Worm (Caenorhabditis elegans) whole organism, young adult: ENCODE data around the gene srbc-76.

ENCODE experiments used
- B0019.2 ChIP-seq: fragments of 200-800 bp; sonication (Bioruptor generic); conservative IDR thresholded peaks from 2 replicates; pipeline ENCODE4 v1.3.6; 2022; ENCODE audit warnings: missing genetic modification reagents, missing genetic modification characterization, missing compliant biosample characterization
- C17E4.6 ChIP-seq: fragments of 200-800 bp; sonication (Bioruptor generic); IDR thresholded peaks from 2 replicates; pipeline ENCODE4 v1.3.6; 2022; ENCODE audit warnings: missing genetic modification reagents, missing genetic modification characterization, missing compliant biosample characterization
- F10E7.11 ChIP-seq: sonication (generic microtip); optimal IDR thresholded peaks from 2 replicates; lab custom pipeline; 2017; ENCODE audit warnings: mild to moderate bottlenecking, missing genetic modification characterization, moderate library complexity, missing compliant biosample characterization
- F23B12.7 ChIP-seq: sonication (generic microtip); optimal IDR thresholded peaks from 2 replicates; lab custom pipeline; 2017; ENCODE audit warnings: missing genetic modification characterization, mild to moderate bottlenecking, missing compliant biosample characterization, antibody characterized with exemption, moderate library complexity; ENCODE audit not compliant: insufficient read depth
- F52B5.7 ChIP-seq: sonication (generic microtip); optimal IDR thresholded peaks from 2 replicates; lab custom pipeline; 2016; ENCODE audit warnings: mild to moderate bottlenecking, missing genetic modification characterization, missing compliant biosample characterization
- T26A5.8 ChIP-seq: sonication (generic microtip); optimal IDR thresholded peaks from 2 replicates; lab custom pipeline; 2016; ENCODE audit warnings: missing genetic modification characterization, missing compliant biosample characterization
- Y67H2A.10 ChIP-seq: fragments of 200-800 bp; sonication (Bioruptor generic); conservative IDR thresholded peaks from 2 replicates; pipeline ENCODE4 v1.3.6; 2022; ENCODE audit warnings: missing genetic modification reagents, missing genetic modification characterization, missing compliant biosample characterization
- aptf-3 ChIP-seq: fragments of 200-800 bp; sonication (Bioruptor generic); IDR thresholded peaks from 2 replicates; pipeline ENCODE4 v1.3.6; 2022; ENCODE audit warnings: missing genetic modification characterization, missing compliant biosample characterization
- athp-1 ChIP-seq: sonication (generic microtip); optimal IDR thresholded peaks from 2 replicates; lab custom pipeline; 2017; ENCODE audit warnings: mild to moderate bottlenecking, missing genetic modification characterization, missing compliant biosample characterization
- attf-3 ChIP-seq: fragments of 200-800 bp; sonication (Bioruptor generic); conservative IDR thresholded peaks from 2 replicates; pipeline ENCODE4 v1.3.6; 2022; ENCODE audit warnings: missing genetic modification reagents, missing genetic modification characterization, missing compliant biosample characterization
- attf-6 ChIP-seq: fragments of 200-800 bp; sonication (Bioruptor generic); IDR thresholded peaks from 2 replicates; pipeline ENCODE4 v1.3.6; 2022; ENCODE audit warnings: missing genetic modification reagents, missing genetic modification characterization, missing compliant biosample characterization
- bed-1 ChIP-seq: fragments of 200-800 bp; sonication (Bioruptor generic); IDR thresholded peaks from 2 replicates; pipeline ENCODE4 v1.3.6; 2022; ENCODE audit warnings: missing genetic modification reagents, missing genetic modification characterization, missing compliant biosample characterization
- ceh-58 ChIP-seq: fragments of 200-800 bp; sonication (Bioruptor generic); IDR thresholded peaks from 2 replicates; pipeline ENCODE4 v1.3.6; 2022; ENCODE audit warnings: missing genetic modification characterization, missing compliant biosample characterization
- ceh-91 ChIP-seq: fragments of 200-800 bp; sonication (Bioruptor generic); IDR thresholded peaks from 2 replicates; pipeline ENCODE4 v1.3.6; 2022; ENCODE audit warnings: missing genetic modification reagents, missing genetic modification characterization, missing compliant biosample characterization
- die-1 ChIP-seq: sonication (generic microtip); optimal IDR thresholded peaks from 2 replicates; lab custom pipeline; 2016; ENCODE audit warnings: missing genotype, mild to moderate bottlenecking, missing genetic modification characterization, missing compliant biosample characterization
- dpff-1 ChIP-seq: sonication (generic microtip); optimal IDR thresholded peaks from 2 replicates; lab custom pipeline; 2017; ENCODE audit warnings: mild to moderate bottlenecking, missing genetic modification characterization, missing compliant biosample characterization
- egl-18 ChIP-seq: fragments of 200-800 bp; sonication (Bioruptor generic); IDR thresholded peaks from 2 replicates; pipeline ENCODE4 v1.3.6; 2022; ENCODE audit warnings: missing genetic modification reagents, missing genetic modification characterization, missing compliant biosample characterization
- hmg-20 ChIP-seq: fragments of 200-800 bp; sonication (Bioruptor generic); IDR thresholded peaks from 2 replicates; pipeline ENCODE4 v1.3.6; 2022; ENCODE audit warnings: missing genetic modification reagents, missing genetic modification characterization, missing compliant biosample characterization
- hrde-1 ChIP-seq: sonication (generic microtip); optimal IDR thresholded peaks from 2 replicates; lab custom pipeline; 2016; ENCODE audit warnings: missing genetic modification characterization, mild to moderate bottlenecking, missing compliant biosample characterization, moderate library complexity, missing genotype, missing genetic modification reagents, borderline replicate concordance
- hsf-1 ChIP-seq: fragments of 200-800 bp; sonication (Bioruptor generic); IDR thresholded peaks from 2 replicates; pipeline ENCODE4 v1.3.6; 2022; ENCODE audit warnings: missing genetic modification reagents, missing genetic modification characterization, missing compliant biosample characterization
- lin-54 ChIP-seq: fragments of 200-800 bp; sonication (Bioruptor generic); optimal IDR thresholded peaks from 2 replicates; lab custom pipeline; 2018; ENCODE audit warnings: mild to moderate bottlenecking, missing genetic modification characterization, missing compliant biosample characterization
- lir-1 ChIP-seq: fragments of 200-800 bp; sonication (Bioruptor generic); conservative IDR thresholded peaks from 2 replicates; pipeline ENCODE4 v1.3.6; 2022; ENCODE audit warnings: missing genetic modification reagents, missing genetic modification characterization, missing compliant biosample characterization
- lsl-1 ChIP-seq: fragments of 200-800 bp; sonication (Bioruptor generic); optimal IDR thresholded peaks from 2 replicates; lab custom pipeline; 2018; ENCODE audit warnings: mild to moderate bottlenecking, missing genetic modification characterization, moderate library complexity, missing compliant biosample characterization
- lsy-27 ChIP-seq: sonication (generic microtip); optimal IDR thresholded peaks from 2 replicates; lab custom pipeline; 2017; ENCODE audit warnings: missing genetic modification characterization, mild to moderate bottlenecking, missing compliant biosample characterization, antibody characterized with exemption, missing genotype, borderline replicate concordance; ENCODE audit not compliant: insufficient read depth
- madf-10 ChIP-seq: sonication (generic microtip); optimal IDR thresholded peaks from 2 replicates; lab custom pipeline; 2016; ENCODE audit warnings: mild to moderate bottlenecking, missing genetic modification characterization, missing compliant biosample characterization
- madf-3 ChIP-seq: fragments of 200-800 bp; sonication (Bioruptor generic); IDR thresholded peaks from 2 replicates; pipeline ENCODE4 v1.3.6; 2022; ENCODE audit warnings: missing genetic modification reagents, missing genetic modification characterization, missing compliant biosample characterization
- madf-8 ChIP-seq: fragments of 200-800 bp; sonication (Bioruptor generic); conservative IDR thresholded peaks from 2 replicates; pipeline ENCODE4 v1.3.6; 2022; ENCODE audit warnings: missing genetic modification reagents, missing genetic modification characterization, missing compliant biosample characterization
- nfya-1 ChIP-seq: sonication (generic microtip); optimal IDR thresholded peaks from 2 replicates; lab custom pipeline; 2017; ENCODE audit warnings: antibody characterized with exemption, missing compliant biosample characterization, missing genetic modification characterization, borderline replicate concordance; ENCODE audit not compliant: insufficient read depth
- nfya-2 ChIP-seq: fragments of 200-800 bp; sonication (Bioruptor generic); IDR thresholded peaks from 2 replicates; pipeline ENCODE4 v1.3.6; 2022; ENCODE audit warnings: missing genetic modification reagents, missing genetic modification characterization, missing compliant biosample characterization
- nhr-27 ChIP-seq: fragments of 200-800 bp; sonication (Bioruptor generic); optimal IDR thresholded peaks from 2 replicates; lab custom pipeline; 2018; ENCODE audit warnings: mild to moderate bottlenecking, missing genetic modification characterization, moderate library complexity, missing compliant biosample characterization
- pbrm-1 ChIP-seq: fragments of 200-800 bp; sonication (Bioruptor generic); IDR thresholded peaks from 2 replicates; pipeline ENCODE4 v1.3.6; 2022; ENCODE audit warnings: missing genetic modification reagents, missing genetic modification characterization, missing compliant biosample characterization
- pha-4 ChIP-seq: fragments of 150-350 bp; sonication (generic microtip); optimal IDR thresholded peaks from 2 replicates; lab custom pipeline; 2014; ENCODE audit warnings: missing biosample characterization, missing genetic modification reagents, missing genetic modification characterization
- rcor-1 ChIP-seq: fragments of 200-800 bp; sonication (Bioruptor generic); IDR thresholded peaks from 2 replicates; pipeline ENCODE4 v1.3.6; 2022; ENCODE audit warnings: missing genetic modification reagents, missing genetic modification characterization, missing compliant biosample characterization
- snpc-1.3 ChIP-seq: sonication (generic microtip); optimal IDR thresholded peaks from 2 replicates; lab custom pipeline; 2017; ENCODE audit warnings: missing genetic modification characterization, mild to moderate bottlenecking, missing compliant biosample characterization, antibody characterized with exemption, moderate library complexity, missing genotype, missing genetic modification reagents; ENCODE audit not compliant: insufficient read depth
- snpc-3.4 ChIP-seq: sonication (generic microtip); optimal IDR thresholded peaks from 2 replicates; lab custom pipeline; 2017; ENCODE audit warnings: missing genetic modification characterization, mild to moderate bottlenecking, missing compliant biosample characterization, antibody characterized with exemption, moderate library complexity, missing genotype, missing genetic modification reagents
- snpc-4 ChIP-seq, 5 experiments: fragments of 150-350 bp in 1 of 5; sonication (generic microtip) in 4 of 5; optimal IDR thresholded peaks; 2 replicates each; lab custom pipeline; 2014 to 2018; ENCODE audit warnings: missing genetic modification characterization in 5 of 5, missing biosample characterization in 3 of 5, antibody characterized with exemption in 2 of 5, mild to moderate bottlenecking in 2 of 5, missing compliant biosample characterization in 2 of 5, missing genotype in 2 of 5, moderate library complexity in 2 of 5, missing genetic modification reagents in 1 of 5
- tlf-1 ChIP-seq: fragments of 200-800 bp; sonication (Bioruptor generic); optimal IDR thresholded peaks from 2 replicates; lab custom pipeline; 2018; ENCODE audit warnings: mild to moderate bottlenecking, missing genetic modification characterization, missing compliant biosample characterization
- ztf-22 ChIP-seq: fragments of 200-800 bp; sonication (Bioruptor generic); optimal IDR thresholded peaks from 2 replicates; lab custom pipeline; 2018; ENCODE audit warnings: mild to moderate bottlenecking, missing genetic modification characterization, moderate library complexity, missing compliant biosample characterization

srbc-76 gene

DNA sequence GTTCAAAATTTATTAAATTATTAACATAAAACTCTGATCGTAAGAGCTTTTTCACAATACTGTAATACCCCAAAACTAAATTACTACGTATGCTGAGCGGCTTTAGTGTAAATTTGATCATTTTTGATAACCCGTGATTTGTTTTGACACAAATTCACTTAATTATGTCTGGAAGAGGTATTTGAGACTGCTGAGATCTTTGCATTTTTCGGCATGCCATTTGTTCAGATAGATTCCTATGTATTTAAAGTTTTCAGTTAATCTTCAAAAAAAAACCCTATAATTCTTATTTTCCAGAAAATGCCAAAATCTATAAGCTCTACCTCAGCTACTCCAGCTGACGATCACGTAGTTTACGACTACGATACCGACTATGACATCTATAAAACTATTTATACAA, 21.9 kb upstream of the srbc-76 start, which contains the start of gene srw-15:
srw-15 (plus strand) TSS at position 301 of the 400 bp plus-strand sequence.
- TF ChIP-seq nfya-1 (tag; lab: Kevin White, UChicago), result no peak
- TF ChIP-seq lsy-27 (tag; lab: Kevin White, UChicago), result no peak
- TF ChIP-seq die-1 (tag; lab: Kevin White, UChicago), result no peak
- no peak for TF ChIP-seq madf-3
- no peak for TF ChIP-seq ztf-22 (GFP tag; lab: Kevin White, UChicago)
- TF ChIP-seq aptf-3, result no peak
- no peak for TF ChIP-seq madf-10 (tag; lab: Kevin White, UChicago)
- no peak for TF ChIP-seq lin-54
- no peak for TF ChIP-seq pbrm-1 (GFP tag; lab: Robert Waterston, UW)
- TF ChIP-seq attf-3 (GFP tag; lab: Robert Waterston, UW), result no peak
- TF ChIP-seq nhr-27 (tag; lab: Kevin White, UChicago), result no peak
- TF ChIP-seq lir-1, result no peak
- no peak for TF ChIP-seq egl-18 (GFP tag; lab: Robert Waterston, UW)
- no peak for TF ChIP-seq hmg-20 (GFP tag; lab: Robert Waterston, UW)
- TF ChIP-seq Y67H2A.10, result no peak
- TF ChIP-seq tlf-1 (GFP tag; lab: Kevin White, UChicago), result no peak

DNA sequence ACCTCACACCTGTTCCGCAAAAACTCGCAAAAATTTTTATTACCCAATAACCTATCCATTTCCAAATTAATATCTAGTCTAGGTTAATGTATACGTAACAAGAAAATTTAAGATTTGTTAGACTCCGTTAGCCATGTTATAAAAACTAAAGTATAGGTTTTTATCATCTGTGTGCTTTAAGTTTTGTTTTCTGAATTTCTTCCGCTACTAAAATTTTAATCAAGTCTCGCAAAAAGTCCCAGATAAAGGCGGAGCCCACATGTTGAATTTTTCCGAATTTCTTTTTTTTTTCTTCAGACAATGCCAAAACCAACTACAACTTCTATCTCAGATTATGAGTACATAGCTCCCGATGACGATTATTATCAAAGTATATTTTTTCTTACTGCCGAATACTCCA, 20.0 kb upstream of the srbc-76 start, which contains the start of gene srw-13:
srw-13 (plus strand) TSS at position 301 of the 400 bp plus-strand sequence.
- TF ChIP-seq C17E4.6 (GFP tag; lab: Robert Waterston, UW) (no peak), F23B12.7 (tag; lab: Kevin White, UChicago) (no peak), T26A5.8 (tag; lab: Kevin White, UChicago) (no peak)

- TF ChIP-seq F10E7.11 (tag; lab: Kevin White, UChicago) (no peak), pha-4 (tag; lab: Kevin White, UChicago) (no peak)
Observed at ce11 chrV:15235661-15236060, 16.5 kb upstream of the srbc-76 start, which contains the start of gene nhr-164. TSS of gene nhr-164 (minus strand) at chrV:15235761.

DNA sequence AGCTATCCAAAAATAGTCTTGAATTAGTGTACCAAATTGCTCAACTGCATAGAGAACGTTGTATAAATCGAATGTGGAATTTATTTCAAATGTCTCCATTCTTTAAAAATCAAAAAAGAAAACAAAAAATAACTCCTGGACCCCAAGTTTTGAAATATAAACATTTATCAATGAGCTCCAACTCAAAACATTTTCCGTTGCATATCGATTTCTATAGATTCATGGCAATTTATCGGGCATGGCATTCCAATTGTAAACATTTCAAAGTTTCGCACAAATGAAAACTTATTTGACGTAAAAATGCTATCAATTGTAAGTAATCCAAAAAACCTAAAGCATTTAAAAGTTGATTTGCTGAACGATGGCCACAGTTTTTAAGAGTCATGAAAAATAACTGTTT, 13.6 kb upstream of the srbc-76 start, which contains the start of gene srw-12:
srw-12 (minus strand) TSS at position 101 of the 400 bp plus-strand sequence.
- no peak for TF ChIP-seq die-1 (tag; lab: Kevin White, UChicago)
- no peak for TF ChIP-seq dpff-1 (tag; lab: Kevin White, UChicago)
- no peak for TF ChIP-seq hmg-20 (GFP tag; lab: Robert Waterston, UW)
- TF ChIP-seq F23B12.7 (tag; lab: Kevin White, UChicago), result no peak
- TF ChIP-seq ceh-91 (GFP tag; lab: Robert Waterston, UW), result no peak
- TF ChIP-seq lsl-1 (GFP tag; lab: Kevin White, UChicago), result no peak
- no peak for TF ChIP-seq nfya-2 (GFP tag; lab: Robert Waterston, UW)
- no peak for TF ChIP-seq ceh-58 (GFP tag; lab: Robert Waterston, UW)
- TF ChIP-seq rcor-1, result no peak
- TF ChIP-seq madf-8, result no peak
- no peak for TF ChIP-seq snpc-3.4 (tag; lab: Kevin White, UChicago)
- TF ChIP-seq bed-1 (GFP tag; lab: Robert Waterston, UW), result no peak
- TF ChIP-seq snpc-1.3 (tag; lab: Kevin White, UChicago), result no peak
- TF ChIP-seq B0019.2 (GFP tag; lab: Robert Waterston, UW), result no peak
- no peak for TF ChIP-seq hrde-1 (tag; lab: Kevin White, UChicago)
- TF ChIP-seq athp-1, result no peak
- TF ChIP-seq attf-6 (GFP tag; lab: Robert Waterston, UW), result no peak
- TF ChIP-seq F52B5.7 (tag; lab: Kevin White, UChicago), result no peak
- no peak for TF ChIP-seq snpc-4 (GFP tag; optimal IDR thresholded peaks at IDR 0.05; lab: Kevin White, UChicago)
- no peak for TF ChIP-seq snpc-4 (tag; optimal IDR thresholded peaks at IDR 0.05; lab: Kevin White, UChicago)
- no peak for TF ChIP-seq hsf-1
- TF ChIP-seq, all 124 proteins: peak for 0
